Worm (Caenorhabditis elegans): ENCODE data around the gene nas-3.

- no peak for TF ChIP-seq ama-1 (optimal IDR thresholded peaks at IDR 0.05)
- no peak for TF ChIP-seq ama-1 (GFP tag; optimal IDR thresholded peaks at IDR 0.05)
- no peak for TF ChIP-seq snpc-4 (GFP tag; optimal IDR thresholded peaks at IDR 0.05)
- no peak for TF ChIP-seq snpc-4 (tag; optimal IDR thresholded peaks at IDR 0.05)
- no peak for TF ChIP-seq nfya-2 (GFP tag; IDR thresholded peaks at IDR 0.05)
- TF ChIP-seq nfya-1 (tag; optimal IDR thresholded peaks at IDR 0.05; ENCODE audit: borderline replicate concordance, insufficient read depth) = no peak
- TF ChIP-seq C06A6.2 (GFP tag; conservative IDR thresholded peaks at IDR 0.05) = no peak
- TF ChIP-seq rpc-1 (optimal IDR thresholded peaks at IDR 0.05) = no peak
- TF ChIP-seq rpc-1 (tag; optimal IDR thresholded peaks at IDR 0.05) = no peak
- TF ChIP-seq gei-17 (GFP tag; optimal IDR thresholded peaks at IDR 0.05) = no peak
- no peak for TF ChIP-seq dpl-1 (GFP tag; optimal IDR thresholded peaks at IDR 0.05)
These were observed 12.4 kb upstream of the nas-3 start for ce11 chrV:9465529-9465928.

Measured in whole organism, young adult.